Fruit fly (Drosophila melanogaster): ENCODE data around the gene CG13460.

CG13460 gene

dm6 chr3L:15089083-15089704 is 27.7 kb upstream of the CG13460 start:
- TF ChIP-seq Meics (GFP tag; optimal IDR thresholded peaks at IDR 0.05): peak; percentile 15
- no peak for TF ChIP-seq Mad (GFP tag; optimal IDR thresholded peaks at IDR 0.05)
- peak; percentile 32 for TF ChIP-seq D19A (tag; optimal IDR thresholded peaks at IDR 0.05)
- TF ChIP-seq CG7839 (tag; optimal IDR thresholded peaks at IDR 0.05): peak; percentile 57
- TF ChIP-seq CG17361 (GFP tag; IDR thresholded peaks at IDR 0.05): 0 out of 3 replicates have a peak, but pooled peaks have one; percentile 15
- no peak for TF ChIP-seq pfk (GFP tag; optimal IDR thresholded peaks at IDR 0.05)
- TF ChIP-seq CG14014 (GFP tag; IDR thresholded peaks at IDR 0.05): no peak
- peak; percentile 56 for TF ChIP-seq CG15269 (tag; optimal IDR thresholded peaks at IDR 0.05)
- TF ChIP-seq dmrt99B (tag; optimal IDR thresholded peaks at IDR 0.05): peak; percentile 42
- no peak for TF ChIP-seq hb (GFP tag; IDR thresholded peaks at IDR 0.05; ENCODE audit: partially characterized antibody)
- peak; percentile 31 for TF ChIP-seq CG8924 (tag; optimal IDR thresholded peaks at IDR 0.05)
- TF ChIP-seq CG17829 (tag; optimal IDR thresholded peaks at IDR 0.05): peak; percentile 33
- TF ChIP-seq gem (tag; optimal IDR thresholded peaks at IDR 0.05): peak; percentile 62
- peak; percentile 43 for TF ChIP-seq tap (tag; optimal IDR thresholded peaks at IDR 0.05)
- TF ChIP-seq CG17359 (tag; optimal IDR thresholded peaks at IDR 0.05): peak; percentile 19
- peak; percentile 82 for TF ChIP-seq Blimp-1 (GFP tag; optimal IDR thresholded peaks at IDR 0.05)
- TF ChIP-seq PHDP (tag; optimal IDR thresholded peaks at IDR 0.05): peak; percentile 53
- peak in 1 of 2 experiments; percentile 65 for TF ChIP-seq Hr51 (GFP tag; optimal IDR thresholded peaks at IDR 0.05)
- peak; percentile 18 for TF ChIP-seq CG13296 (GFP tag; optimal IDR thresholded peaks at IDR 0.05)
- TF ChIP-seq Nf-YC (tag; optimal IDR thresholded peaks at IDR 0.05): peak; percentile 23
- peak; percentile 36 for TF ChIP-seq Dek (tag; optimal IDR thresholded peaks at IDR 0.05)
- no peak for TF ChIP-seq Kr (GFP tag; optimal IDR thresholded peaks at IDR 0.05)
- TF ChIP-seq Eip74EF (GFP tag; optimal IDR thresholded peaks at IDR 0.05): peak in 1 of 2 experiments; percentile 15
- TF ChIP-seq p53 (GFP tag; optimal IDR thresholded peaks at IDR 0.05): no peak
- TF ChIP-seq CG32532 (GFP tag; IDR thresholded peaks at IDR 0.05): no peak
- peak; percentile 39 for TF ChIP-seq sug (tag; optimal IDR thresholded peaks at IDR 0.05)
- TF ChIP-seq CG3838 (GFP tag; optimal IDR thresholded peaks at IDR 0.05): no peak
- peak; percentile 55 for TF ChIP-seq CG12391 (tag; optimal IDR thresholded peaks at IDR 0.05)
- no peak for TF ChIP-seq rib (GFP tag; IDR thresholded peaks at IDR 0.05)
- TF ChIP-seq usp (GFP tag; optimal IDR thresholded peaks at IDR 0.05): no peak
- no peak for TF ChIP-seq CG17802 (tag; optimal IDR thresholded peaks at IDR 0.05)
- TF ChIP-seq Trl (optimal IDR thresholded peaks at IDR 0.05): no peak
- TF ChIP-seq Trl (GFP tag; optimal IDR thresholded peaks at IDR 0.05): no peak
- peak; percentile 60 for TF ChIP-seq CG2678 (tag; optimal IDR thresholded peaks at IDR 0.05)
- TF ChIP-seq stwl (tag; optimal IDR thresholded peaks at IDR 0.05): peak; percentile 4
- 0 out of 2 replicates have a peak, but pooled peaks have one; percentile 6 for TF ChIP-seq Xrp1 (GFP tag; IDR thresholded peaks at IDR 0.05)
- TF ChIP-seq E2f1 (GFP tag; IDR thresholded peaks at IDR 0.05): no peak
- TF ChIP-seq CG31388 (GFP tag; optimal IDR thresholded peaks at IDR 0.05): no peak
- no peak for TF ChIP-seq knrl (GFP tag; IDR thresholded peaks at IDR 0.05; ENCODE audit: partially characterized antibody)
- TF ChIP-seq cwo (GFP tag; optimal IDR thresholded peaks at IDR 0.05): peak; percentile 62
- TF ChIP-seq CG10147 (GFP tag; optimal IDR thresholded peaks at IDR 0.05): peak; percentile 5
- TF ChIP-seq Taf1 (GFP tag; IDR thresholded peaks at IDR 0.05): no peak
- TF ChIP-seq CG7556 (GFP tag; optimal IDR thresholded peaks at IDR 0.05): peak; percentile 17
- peak; percentile 5 for TF ChIP-seq Oli (tag; optimal IDR thresholded peaks at IDR 0.05)
- no peak for TF ChIP-seq CG3065 (GFP tag; optimal IDR thresholded peaks at IDR 0.05)
- peak; percentile 10 for TF ChIP-seq CG17385 (GFP tag; optimal IDR thresholded peaks at IDR 0.05)
- TF ChIP-seq Hr78 (GFP tag; optimal IDR thresholded peaks at IDR 0.05): peak in 1 of 2 experiments; percentile 33
- TF ChIP-seq CG9932 (GFP tag; IDR thresholded peaks at IDR 0.05): no peak
- TF ChIP-seq gsb (GFP tag; IDR thresholded peaks at IDR 0.05): no peak
